Worm (Caenorhabditis elegans): ENCODE measurements around the gene W02D7.5.

ce11 chrV:8281646-8282045 is 17.4 kb downstream of the W02D7.5 start:
- TF ChIP-seq him-1 (tag; optimal IDR thresholded peaks at IDR 0.05) (no peak), W03F9.2 (tag; optimal IDR thresholded peaks at IDR 0.05) (no peak), dao-5 (tag; optimal IDR thresholded peaks at IDR 0.05) (no peak)

Data from whole organism, L4/young adult.